Worm (Caenorhabditis elegans): Measurements from ENCODE around the gene Y57G11C.499.

DNA sequence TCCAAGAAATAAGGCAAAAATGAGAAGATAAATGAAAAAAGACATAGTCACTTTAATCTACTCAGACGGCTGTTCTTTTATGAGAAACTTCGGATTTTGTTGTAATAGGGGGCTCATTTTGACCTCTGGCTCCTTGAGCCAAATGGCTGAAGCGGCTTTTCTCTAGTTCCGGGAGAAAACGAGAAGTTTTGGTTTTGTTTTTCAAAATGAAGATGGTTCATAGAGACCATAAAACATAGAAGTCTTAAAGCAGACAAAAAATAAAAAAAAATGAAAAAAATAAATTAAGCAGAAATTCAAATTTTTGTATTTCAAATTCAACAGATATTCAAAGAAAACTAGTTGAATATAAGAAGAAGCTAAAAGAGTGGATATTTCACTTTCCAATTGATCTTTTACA is 48.4 kb downstream of the Y57G11C.499 start, which contains the start of gene Y57G11C.41:
- TF ChIP-seq snpc-1.1 (tag; optimal IDR thresholded peaks at IDR 0.05; ENCODE audit: insufficient read depth): no peak
- no peak for TF ChIP-seq pha-4 (tag; optimal IDR thresholded peaks at IDR 0.05)
- TF ChIP-seq him-1 (tag; optimal IDR thresholded peaks at IDR 0.05): no peak
- TF ChIP-seq fkh-3 (tag; optimal IDR thresholded peaks at IDR 0.05): no peak
- TF ChIP-seq B0035.1 (tag; optimal IDR thresholded peaks at IDR 0.05): no peak
- TF ChIP-seq madf-3 (GFP tag; IDR thresholded peaks at IDR 0.05): no peak
- no peak for TF ChIP-seq ztf-28 (GFP tag; IDR thresholded peaks at IDR 0.05)
- no peak for TF ChIP-seq ama-1 (optimal IDR thresholded peaks at IDR 0.05)
- TF ChIP-seq ama-1 (GFP tag; optimal IDR thresholded peaks at IDR 0.05): no peak
- TF ChIP-seq F22D6.2 (tag; optimal IDR thresholded peaks at IDR 0.05): no peak
- TF ChIP-seq hsf-1 (GFP tag; IDR thresholded peaks at IDR 0.05): no peak
- TF ChIP-seq nhr-179 (tag; optimal IDR thresholded peaks at IDR 0.05): no peak
- TF ChIP-seq zfh-2 (GFP tag; conservative IDR thresholded peaks at IDR 0.05): no peak
- TF ChIP-seq F52B5.7 (tag; optimal IDR thresholded peaks at IDR 0.05): no peak
- no peak for TF ChIP-seq ztf-3 (GFP tag; optimal IDR thresholded peaks at IDR 0.05)

Data from whole organism, young adult.